Fruit fly (Drosophila melanogaster): ENCODE data around the gene Nhe1.

The Nhe1 gene

dm6 chr2L:131466-132270 lies 25.1 kb upstream of the Nhe1 start, which contains the start of gene Gs1:
TSS of gene Gs1 (plus strand) at chr2L:132077.
- TF ChIP-seq CG17801 (GFP tag; optimal IDR thresholded peaks at IDR 0.05; ENCODE audit: partially characterized antibody) = peak; percentile 49

dm6 chr2L:130691-131090 lies 24.2 kb upstream of the Nhe1 start, which contains the start of gene CG3164:
TSS of gene CG3164 (minus strand) at chr2L:130791.
- TF ChIP-seq CG17801 (GFP tag; optimal IDR thresholded peaks at IDR 0.05; ENCODE audit: partially characterized antibody) = no peak

dm6 chr2L:128977-129941 lies 22.7 kb upstream of the Nhe1 start:
- peak; percentile 91 for TF ChIP-seq CG17801 (GFP tag; optimal IDR thresholded peaks at IDR 0.05; ENCODE audit: partially characterized antibody)

- TF ChIP-seq CG17801 (GFP tag; optimal IDR thresholded peaks at IDR 0.05; ENCODE audit: partially characterized antibody) = no peak
These were observed 21.8 kb upstream of the Nhe1 start for dm6 chr2L:128296-128715.

dm6 chr2L:125364-126252 lies 19.1 kb upstream of the Nhe1 start:
- TF ChIP-seq CG17801 (GFP tag; optimal IDR thresholded peaks at IDR 0.05; ENCODE audit: partially characterized antibody) = peak; percentile 46

- no peak for TF ChIP-seq CG17801 (GFP tag; optimal IDR thresholded peaks at IDR 0.05; ENCODE audit: partially characterized antibody)
These were observed 16.4 kb upstream of the Nhe1 start for dm6 chr2L:123007-123327.

dm6 chr2L:122167-123006 lies 15.9 kb upstream of the Nhe1 start:
- TF ChIP-seq CG17801 (GFP tag; optimal IDR thresholded peaks at IDR 0.05; ENCODE audit: partially characterized antibody) = no peak

- no peak for TF ChIP-seq CG17801 (GFP tag; optimal IDR thresholded peaks at IDR 0.05; ENCODE audit: partially characterized antibody)
These were observed 14.9 kb upstream of the Nhe1 start, which contains the start of gene CG4822 for dm6 chr2L:121456-121831. TSS of gene CG4822 (minus strand) at chr2L:121754.

dm6 chr2L:120492-121455 lies 14.2 kb upstream of the Nhe1 start:
- TF ChIP-seq CG17801 (GFP tag; optimal IDR thresholded peaks at IDR 0.05; ENCODE audit: partially characterized antibody) = no peak

dm6 chr2L:117750-118149 lies 11.2 kb upstream of the Nhe1 start:
- TF ChIP-seq CG17801 (GFP tag; optimal IDR thresholded peaks at IDR 0.05; ENCODE audit: partially characterized antibody) = no peak

- no peak for TF ChIP-seq CG17801 (GFP tag; optimal IDR thresholded peaks at IDR 0.05; ENCODE audit: partially characterized antibody)
These were observed 9.9 kb upstream of the Nhe1 start, which contains the start of gene CG13694 for dm6 chr2L:116388-116787. TSS of gene CG13694 (minus strand) at chr2L:116488.

dm6 chr2L:114429-114828 lies 7.9 kb upstream of the Nhe1 start, which contains the start of gene ND-15:
TSS of gene ND-15 (plus strand) at chr2L:114726.
- TF ChIP-seq CG17801 (GFP tag; optimal IDR thresholded peaks at IDR 0.05; ENCODE audit: partially characterized antibody) = no peak

dm6 chr2L:110046-110445 lies 3.5 kb upstream of the Nhe1 start:
- TF ChIP-seq CG17801 (GFP tag; optimal IDR thresholded peaks at IDR 0.05; ENCODE audit: partially characterized antibody) = no peak
